Worm (Caenorhabditis elegans) whole organism, late embryonic: ENCODE data around the gene unc-9.

Source experiments
- C08G9.2 ChIP-seq: sonication (generic microtip); optimal IDR thresholded peaks from 2 replicates; lab custom pipeline; 2016; ENCODE audit warnings: mild to moderate bottlenecking, missing genetic modification characterization, moderate library complexity, missing compliant biosample characterization
- C38D4.7 ChIP-seq: fragments of 200-800 bp; sonication (Bioruptor generic); optimal IDR thresholded peaks from 2 replicates; lab custom pipeline; 2018; ENCODE audit warnings: mild to moderate bottlenecking, missing genetic modification characterization, moderate library complexity, missing compliant biosample characterization
- F13H6.1 ChIP-seq: sonication (generic microtip); optimal IDR thresholded peaks from 2 replicates; lab custom pipeline; 2016; ENCODE audit warnings: missing genetic modification characterization, missing compliant biosample characterization
- K02D7.2 ChIP-seq: sonication (generic microtip); optimal IDR thresholded peaks from 2 replicates; lab custom pipeline; 2017; ENCODE audit warnings: mild to moderate bottlenecking, missing genetic modification characterization, missing compliant biosample characterization
- K09A11.1 ChIP-seq: sonication (generic microtip); optimal IDR thresholded peaks from 2 replicates; lab custom pipeline; 2017; ENCODE audit warnings: antibody characterized with exemption, mild to moderate bottlenecking, missing genetic modification characterization, missing compliant biosample characterization; ENCODE audit not compliant: insufficient read depth
- T23F11.4 ChIP-seq: fragments of 200-800 bp; sonication (Bioruptor generic); optimal IDR thresholded peaks from 2 replicates; lab custom pipeline; 2018; ENCODE audit warnings: mild to moderate bottlenecking, missing genetic modification characterization, missing compliant biosample characterization
- Y22D7AL.16 ChIP-seq: sonication (generic microtip); optimal IDR thresholded peaks from 2 replicates; lab custom pipeline; 2016; ENCODE audit warnings: missing genetic modification characterization, missing compliant biosample characterization
- ama-1 ChIP-seq: fragments of 150-350 bp; optimal IDR thresholded peaks from 2 replicates; lab custom pipeline; 2014
- ceh-18 ChIP-seq: sonication (generic microtip); optimal IDR thresholded peaks from 2 replicates; lab custom pipeline; 2016; ENCODE audit warnings: missing genetic modification characterization, missing compliant biosample characterization
- ceh-19 ChIP-seq: fragments of 200-800 bp; sonication (Bioruptor generic); optimal IDR thresholded peaks from 2 replicates; lab custom pipeline; 2018; ENCODE audit warnings: mild to moderate bottlenecking, missing genetic modification characterization, missing compliant biosample characterization
- ceh-2 ChIP-seq: sonication (generic microtip); optimal IDR thresholded peaks from 2 replicates; lab custom pipeline; 2016; ENCODE audit warnings: missing genotype, missing genetic modification characterization, missing compliant biosample characterization
- ceh-22 ChIP-seq: sonication (generic microtip); optimal IDR thresholded peaks from 2 replicates; lab custom pipeline; 2017; ENCODE audit warnings: missing biosample characterization, missing genetic modification characterization
- ceh-24 ChIP-seq: sonication (generic microtip); optimal IDR thresholded peaks from 2 replicates; lab custom pipeline; 2016; ENCODE audit warnings: mild to moderate bottlenecking, missing genetic modification characterization, missing compliant biosample characterization
- ceh-31 ChIP-seq: sonication (generic microtip); optimal IDR thresholded peaks from 2 replicates; lab custom pipeline; 2016; ENCODE audit warnings: missing genetic modification characterization, missing compliant biosample characterization
- ceh-48 ChIP-seq: sonication (generic microtip); optimal IDR thresholded peaks from 2 replicates; lab custom pipeline; 2016; ENCODE audit warnings: missing genetic modification characterization, inconsistent platforms, missing compliant biosample characterization
- ceh-9 ChIP-seq: sonication (generic microtip); optimal IDR thresholded peaks from 2 replicates; lab custom pipeline; 2016; ENCODE audit warnings: mild to moderate bottlenecking, missing genetic modification characterization, inconsistent platforms, missing compliant biosample characterization
- che-1 ChIP-seq: sonication (generic microtip); optimal IDR thresholded peaks from 2 replicates; lab custom pipeline; 2016; ENCODE audit warnings: mild to moderate bottlenecking, missing genetic modification characterization, missing compliant biosample characterization
- dmd-4 ChIP-seq: sonication (generic microtip); optimal IDR thresholded peaks from 2 replicates; lab custom pipeline; 2016; ENCODE audit warnings: borderline replicate concordance, missing genetic modification characterization, missing compliant biosample characterization
- dve-1 ChIP-seq: sonication (generic microtip); optimal IDR thresholded peaks from 2 replicates; lab custom pipeline; 2017; ENCODE audit warnings: antibody characterized with exemption, mild to moderate bottlenecking, missing genetic modification characterization, missing compliant biosample characterization
- elt-4 ChIP-seq: sonication (generic microtip); optimal IDR thresholded peaks from 2 replicates; lab custom pipeline; 2016; ENCODE audit warnings: missing genetic modification characterization, missing compliant biosample characterization
- eyg-1 ChIP-seq: sonication (generic microtip); optimal IDR thresholded peaks from 2 replicates; lab custom pipeline; 2016; ENCODE audit warnings: missing genotype, missing genetic modification characterization, missing compliant biosample characterization
- fax-1 ChIP-seq: sonication (generic microtip); optimal IDR thresholded peaks from 2 replicates; lab custom pipeline; 2016; ENCODE audit warnings: missing genotype, missing genetic modification characterization, missing compliant biosample characterization
- fkh-10 ChIP-seq: fragments of 150-350 bp; optimal IDR thresholded peaks from 2 replicates; lab custom pipeline; 2014; ENCODE audit warnings: missing biosample characterization, missing genetic modification reagents, missing genetic modification characterization
- hlh-15 ChIP-seq: sonication (generic microtip); optimal IDR thresholded peaks from 2 replicates; lab custom pipeline; 2016; ENCODE audit warnings: missing genetic modification characterization, missing compliant biosample characterization
- hlh-30 ChIP-seq: sonication (generic microtip); optimal IDR thresholded peaks from 2 replicates; lab custom pipeline; 2017; ENCODE audit warnings: antibody characterized with exemption, missing genetic modification characterization, missing compliant biosample characterization; ENCODE audit not compliant: insufficient read depth
- lim-6 ChIP-seq: sonication (generic microtip); optimal IDR thresholded peaks from 2 replicates; lab custom pipeline; 2016; ENCODE audit warnings: missing genetic modification characterization, missing compliant biosample characterization
- lin-11 ChIP-seq: fragments of 200-800 bp; sonication (Bioruptor generic); optimal IDR thresholded peaks from 2 replicates; lab custom pipeline; 2018; ENCODE audit warnings: mild to moderate bottlenecking, missing genetic modification characterization, missing compliant biosample characterization
- mec-3 ChIP-seq: sonication (generic microtip); optimal IDR thresholded peaks from 2 replicates; lab custom pipeline; 2016; ENCODE audit warnings: borderline replicate concordance, missing genetic modification characterization, missing compliant biosample characterization
- nfya-1 ChIP-seq: sonication (generic microtip); optimal IDR thresholded peaks from 2 replicates; lab custom pipeline; 2017; ENCODE audit warnings: missing genetic modification characterization, mild to moderate bottlenecking, missing compliant biosample characterization, antibody characterized with exemption, moderate library complexity
- nhr-11 ChIP-seq: fragments of 150-350 bp; optimal IDR thresholded peaks from 2 replicates; lab custom pipeline; 2014; ENCODE audit warnings: missing biosample characterization, missing genetic modification characterization
- nhr-232 ChIP-seq: sonication (generic microtip); optimal IDR thresholded peaks from 2 replicates; lab custom pipeline; 2016; ENCODE audit warnings: missing genetic modification characterization, missing compliant biosample characterization
- odd-2 ChIP-seq: sonication (generic microtip); optimal IDR thresholded peaks from 2 replicates; lab custom pipeline; 2017; ENCODE audit warnings: antibody characterized with exemption, mild to moderate bottlenecking, missing genetic modification characterization, missing compliant biosample characterization
- pax-1 ChIP-seq: fragments of 150-350 bp; optimal IDR thresholded peaks from 2 replicates; lab custom pipeline; 2014; ENCODE audit warnings: missing biosample characterization, missing genetic modification characterization
- pha-2 ChIP-seq: sonication (generic microtip); optimal IDR thresholded peaks from 2 replicates; lab custom pipeline; 2017; ENCODE audit warnings: mild to moderate bottlenecking, missing genetic modification characterization, missing compliant biosample characterization
- rnt-1 ChIP-seq: sonication (generic microtip); optimal IDR thresholded peaks from 2 replicates; lab custom pipeline; 2016; ENCODE audit warnings: missing genetic modification characterization, missing compliant biosample characterization
- sdc-2 ChIP-seq: sonication (generic microtip); optimal IDR thresholded peaks from 2 replicates; lab custom pipeline; 2016; ENCODE audit warnings: missing genotype, missing genetic modification characterization, missing compliant biosample characterization
- sox-4 ChIP-seq: sonication (generic microtip); optimal IDR thresholded peaks from 2 replicates; lab custom pipeline; 2017; ENCODE audit warnings: mild to moderate bottlenecking, missing genetic modification characterization, inconsistent platforms, missing compliant biosample characterization
- syd-9 ChIP-seq: sonication (generic microtip); optimal IDR thresholded peaks from 2 replicates; lab custom pipeline; 2016; ENCODE audit warnings: mild to moderate bottlenecking, missing genetic modification characterization, moderate library complexity, missing compliant biosample characterization
- tbx-2 ChIP-seq: sonication (generic microtip); optimal IDR thresholded peaks from 2 replicates; lab custom pipeline; 2016; ENCODE audit warnings: missing genetic modification characterization, missing compliant biosample characterization
- tbx-7 ChIP-seq: sonication (generic microtip); optimal IDR thresholded peaks from 2 replicates; lab custom pipeline; 2016; ENCODE audit warnings: missing genotype, missing genetic modification characterization, missing compliant biosample characterization
- ttx-3 ChIP-seq: sonication (generic microtip); optimal IDR thresholded peaks from 2 replicates; lab custom pipeline; 2016; ENCODE audit warnings: missing genetic modification reagents, missing genetic modification characterization, missing compliant biosample characterization
- unc-55 ChIP-seq: sonication (generic microtip); optimal IDR thresholded peaks from 2 replicates; lab custom pipeline; 2017; ENCODE audit warnings: missing biosample characterization, missing genetic modification reagents, missing genetic modification characterization
- unc-86 ChIP-seq: sonication (generic microtip); optimal IDR thresholded peaks from 2 replicates; lab custom pipeline; 2016; ENCODE audit warnings: missing genetic modification characterization, missing compliant biosample characterization
- ztf-16 ChIP-seq: sonication (generic microtip); optimal IDR thresholded peaks from 2 replicates; lab custom pipeline; 2017; ENCODE audit warnings: missing genetic modification characterization, missing compliant biosample characterization

Gene unc-9

DNA sequence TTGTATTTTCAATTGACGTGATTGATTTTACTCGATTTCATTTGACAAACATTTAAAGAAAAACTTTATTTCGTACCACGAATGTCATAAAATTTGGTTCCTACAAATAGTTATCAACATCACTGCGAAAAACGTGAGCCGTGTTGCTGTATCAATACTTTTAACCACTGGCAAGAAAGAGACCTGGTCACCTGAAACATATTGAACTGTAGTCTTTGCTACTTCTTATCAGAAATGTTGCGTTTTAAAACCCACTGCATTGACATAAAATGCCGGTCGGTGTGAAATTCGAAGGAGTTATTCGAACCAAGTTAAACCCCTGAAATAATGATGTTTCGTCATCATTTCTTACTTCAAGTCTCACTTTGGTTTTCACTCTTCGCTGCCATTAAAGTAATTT is 46.0 kb downstream of the unc-9 start:
- no peak for TF ChIP-seq ceh-31 (tag; lab: Kevin White, UChicago)
- TF ChIP-seq fkh-10 (GFP tag; lab: Kevin White, UChicago) = no peak
- no peak for TF ChIP-seq elt-4 (tag; lab: Kevin White, UChicago)
- TF ChIP-seq syd-9 = no peak
- no peak for TF ChIP-seq tbx-7 (tag; lab: Kevin White, UChicago)
- TF ChIP-seq che-1 (tag; lab: Kevin White, UChicago) = no peak
- TF ChIP-seq ceh-19 = no peak
- TF ChIP-seq hlh-30 (tag; lab: Kevin White, UChicago) = no peak

DNA sequence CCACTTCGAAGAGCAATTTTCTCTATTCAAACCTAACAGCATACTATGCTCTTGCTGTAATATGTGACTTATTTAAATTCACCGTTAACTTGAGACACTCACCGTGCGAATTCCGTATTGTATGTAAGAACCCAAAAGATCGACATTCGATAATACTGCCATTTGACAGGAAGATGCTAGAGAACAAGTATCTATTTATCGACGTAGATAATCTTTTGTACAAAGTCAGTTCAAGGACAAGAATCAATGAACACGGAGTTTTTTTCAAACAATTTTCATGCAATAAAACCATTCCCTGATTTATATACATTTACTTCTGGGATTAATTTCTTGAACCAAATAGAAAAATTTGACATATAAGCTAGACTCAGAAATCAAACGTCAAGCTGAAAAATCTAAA is 46.7 kb downstream of the unc-9 start, which contains the start of gene K08H2.7:
TSS of gene K08H2.7 (minus strand) at position 173 of the 400 bp plus-strand sequence.
- no peak for TF ChIP-seq lin-11 (tag; lab: Kevin White, UChicago)
- no peak for TF ChIP-seq T23F11.4 (GFP tag; lab: Kevin White, UChicago)
- no peak for TF ChIP-seq ceh-48 (tag; lab: Kevin White, UChicago)
- TF ChIP-seq C38D4.7 (GFP tag; lab: Kevin White, UChicago) = no peak
- no peak for TF ChIP-seq nhr-232 (tag; lab: Kevin White, UChicago)
- no peak for TF ChIP-seq nhr-11 (tag; lab: Kevin White, UChicago)
- TF ChIP-seq tbx-2 (tag; lab: Kevin White, UChicago) = no peak
- no peak for TF ChIP-seq syd-9

DNA sequence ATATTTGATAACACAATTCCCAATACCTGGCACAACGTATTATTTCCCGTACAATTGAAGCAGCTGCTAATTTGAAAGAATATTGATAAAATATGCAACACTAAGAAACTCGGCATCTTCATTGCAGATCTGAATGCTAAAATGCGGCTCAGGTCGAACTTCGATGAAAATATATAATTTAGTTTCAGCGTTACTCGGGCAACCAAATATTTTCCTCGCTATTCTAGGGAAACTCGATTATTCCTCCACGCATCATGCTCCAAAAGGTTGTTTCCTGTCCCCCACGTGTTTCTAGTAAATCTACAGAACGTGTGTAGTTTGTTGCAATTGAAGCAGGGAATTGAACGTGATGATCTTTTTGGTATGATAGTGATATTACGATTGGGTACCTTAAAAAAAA is 47.5 kb downstream of the unc-9 start:
- TF ChIP-seq ttx-3 (tag; lab: Kevin White, UChicago) = no peak
- no peak for TF ChIP-seq K02D7.2 (tag; lab: Kevin White, UChicago)
- TF ChIP-seq nfya-1 (tag; lab: Kevin White, UChicago) = no peak
- TF ChIP-seq syd-9 = no peak
- no peak for TF ChIP-seq eyg-1
- TF ChIP-seq F13H6.1 = no peak
- no peak for TF ChIP-seq ceh-31 (tag; lab: Kevin White, UChicago)
- no peak for TF ChIP-seq Y22D7AL.16
- TF ChIP-seq ceh-18 = no peak
- no peak for TF ChIP-seq ama-1 (lab: Kevin White, UChicago)
- no peak for TF ChIP-seq dve-1

DNA sequence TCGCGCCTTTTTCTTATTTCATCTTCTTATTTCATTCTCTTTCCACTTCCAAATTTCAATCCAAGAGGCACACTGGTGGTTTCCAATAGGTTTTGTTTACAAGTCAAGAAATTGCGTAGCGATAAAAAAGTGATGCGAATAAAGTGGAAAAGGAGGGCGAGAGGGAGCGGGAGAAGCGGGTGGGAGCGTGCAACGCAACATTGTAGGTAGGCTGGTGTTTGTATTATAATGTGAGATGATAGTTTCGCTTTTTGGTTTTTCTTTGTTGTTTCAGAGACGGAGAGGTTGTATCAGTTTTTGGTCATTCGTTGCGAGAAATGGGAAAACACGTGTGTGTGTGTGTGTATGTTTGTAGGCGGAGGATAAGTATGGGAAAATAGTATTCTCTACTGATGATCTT is 48.6 kb downstream of the unc-9 start:
- TF ChIP-seq ceh-19 (no peak), ceh-24 (tag; lab: Kevin White, UChicago) (no peak), ztf-16 (tag; lab: Kevin White, UChicago) (no peak), ceh-22 (tag; lab: Kevin White, UChicago) (no peak), dmd-4 (no peak)

DNA sequence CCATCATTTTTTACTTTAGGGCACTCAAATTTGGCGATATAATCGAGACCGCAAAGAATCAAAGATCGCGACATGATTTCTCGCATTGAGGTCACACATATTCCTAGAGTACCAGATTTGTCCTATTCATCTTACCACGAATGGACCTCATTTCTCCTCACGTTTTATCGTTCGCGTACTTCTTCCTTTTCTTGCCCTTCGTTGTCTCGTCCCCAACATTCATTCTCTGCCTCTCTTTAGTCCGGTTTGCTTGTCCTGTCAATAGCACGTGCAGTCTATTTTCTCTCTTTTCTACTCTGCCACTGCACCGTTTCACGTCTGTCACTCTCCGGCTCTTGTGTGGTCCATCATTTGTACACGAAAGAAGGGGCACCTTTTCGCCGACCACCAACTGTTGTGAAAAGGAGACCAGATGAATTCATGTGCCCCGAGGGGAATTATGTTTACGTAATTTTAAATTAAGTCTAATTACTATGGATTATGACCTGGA is 49.8 kb downstream of the unc-9 start:
- peak; percentile 56 for TF ChIP-seq sdc-2 (tag; lab: Kevin White, UChicago)
- no peak for TF ChIP-seq ceh-22 (tag; lab: Kevin White, UChicago)
- TF ChIP-seq odd-2 (tag; lab: Kevin White, UChicago) = no peak
- TF ChIP-seq lim-6 (tag; lab: Kevin White, UChicago) = no peak
- no peak for TF ChIP-seq tbx-7 (tag; lab: Kevin White, UChicago)
- no peak for TF ChIP-seq mec-3 (tag; lab: Kevin White, UChicago)
- TF ChIP-seq fax-1 (tag; lab: Kevin White, UChicago) = no peak
- TF ChIP-seq dmd-4 = peak; percentile 29
- TF ChIP-seq K02D7.2 (tag; lab: Kevin White, UChicago) = no peak
- no peak for TF ChIP-seq lin-11 (tag; lab: Kevin White, UChicago)
- TF ChIP-seq C08G9.2 (tag; lab: Kevin White, UChicago) = no peak
- TF ChIP-seq pha-2 (tag; lab: Kevin White, UChicago) = no peak
- peak; percentile 83 for TF ChIP-seq unc-55 (GFP tag; lab: Kevin White, UChicago)
- TF ChIP-seq ceh-2 (tag; lab: Kevin White, UChicago) = peak; percentile 14
- TF ChIP-seq unc-86 (tag; lab: Kevin White, UChicago) = no peak
- TF ChIP-seq K09A11.1 (tag; lab: Kevin White, UChicago) = no peak
- TF ChIP-seq ceh-9 = no peak
- TF ChIP-seq ceh-31 (tag; lab: Kevin White, UChicago) = peak; percentile 88
- peak; percentile 51 for TF ChIP-seq rnt-1 (tag; lab: Kevin White, UChicago)
- TF ChIP-seq ceh-18 = peak; percentile 50
- no peak for TF ChIP-seq ttx-3 (tag; lab: Kevin White, UChicago)
- no peak for TF ChIP-seq Y22D7AL.16
- no peak for TF ChIP-seq eyg-1
- no peak for TF ChIP-seq T23F11.4 (GFP tag; lab: Kevin White, UChicago)
- no peak for TF ChIP-seq pax-1 (tag; lab: Kevin White, UChicago)
- no peak for TF ChIP-seq hlh-15 (tag; lab: Kevin White, UChicago)
- TF ChIP-seq sox-4 (tag; lab: Kevin White, UChicago) = no peak
